Worm (Caenorhabditis elegans) whole organism, L4 larva: ENCODE results near the gene K02C4.5.

Experiments
- F26F4.8 ChIP-seq: fragments of 200-800 bp; sonication (Bioruptor generic); conservative IDR thresholded peaks from 2 replicates; pipeline ENCODE4 v1.3.6; 2022; ENCODE audit warnings: missing genetic modification characterization, missing compliant biosample characterization
- R02D3.7 ChIP-seq: fragments of 150-350 bp; sonication (generic microtip); optimal IDR thresholded peaks from 3 replicates; lab custom pipeline; 2014; ENCODE audit warnings: missing biosample characterization, missing genetic modification characterization
- T26A8.4 ChIP-seq: fragments of 200-800 bp; sonication (Bioruptor generic); IDR thresholded peaks from 2 replicates; pipeline ENCODE4 v1.3.6; 2022; ENCODE audit warnings: missing genetic modification characterization, missing compliant biosample characterization
- Y105C5A.15 ChIP-seq: fragments of 200-800 bp; sonication (Bioruptor generic); IDR thresholded peaks from 2 replicates; pipeline ENCODE4 v1.3.6; 2022; ENCODE audit warnings: missing genetic modification characterization, missing compliant biosample characterization
- Y5F2A.4 ChIP-seq: fragments of 200-800 bp; sonication (Bioruptor generic); optimal IDR thresholded peaks from 2 replicates; lab custom pipeline; 2018; ENCODE audit warnings: mild to moderate bottlenecking, missing genetic modification characterization, missing compliant biosample characterization
- ZK337.2 ChIP-seq: fragments of 200-800 bp; sonication (Bioruptor generic); IDR thresholded peaks from 2 replicates; pipeline ENCODE4 v1.3.6; 2022; ENCODE audit warnings: missing genetic modification reagents, missing genetic modification characterization, missing compliant biosample characterization
- aly-2 ChIP-seq: sonication (generic microtip); optimal IDR thresholded peaks from 2 replicates; lab custom pipeline; 2018; ENCODE audit warnings: missing biosample characterization, missing genetic modification characterization
- ama-1 ChIP-seq: fragments of 150-350 bp; optimal IDR thresholded peaks from 2 replicates; lab custom pipeline; 2014; ENCODE audit warnings: inconsistent platforms, mixed read lengths
- arid-1 ChIP-seq: fragments of 200-800 bp; sonication (Bioruptor generic); conservative IDR thresholded peaks from 2 replicates; pipeline ENCODE4 v1.3.6; 2022; ENCODE audit warnings: missing genetic modification reagents, missing genetic modification characterization, missing compliant biosample characterization
- ceh-20 ChIP-seq: fragments of 200-800 bp; sonication (Bioruptor generic); IDR thresholded peaks from 2 replicates; pipeline ENCODE4 v1.3.6; 2022; ENCODE audit warnings: missing genetic modification reagents, missing genetic modification characterization, missing compliant biosample characterization
- ceh-32 ChIP-seq: sonication (generic microtip); optimal IDR thresholded peaks from 2 replicates; lab custom pipeline; 2016; ENCODE audit warnings: mild to moderate bottlenecking, missing genetic modification characterization, missing compliant biosample characterization; ENCODE audit not compliant: poor library complexity
- ceh-44 ChIP-seq: fragments of 200-800 bp; sonication (Bioruptor generic); IDR thresholded peaks from 2 replicates; pipeline ENCODE4 v1.3.6; 2022; ENCODE audit warnings: missing genetic modification reagents, missing genetic modification characterization, missing compliant biosample characterization
- ceh-82 ChIP-seq: sonication (generic microtip); optimal IDR thresholded peaks from 2 replicates; lab custom pipeline; 2017; ENCODE audit warnings: missing biosample characterization, missing genetic modification characterization
- ctbp-1 ChIP-seq: fragments of 200-800 bp; sonication (Bioruptor generic); IDR thresholded peaks from 2 replicates; pipeline ENCODE4 v1.3.6; 2022; ENCODE audit warnings: missing genetic modification reagents, missing genetic modification characterization, missing compliant biosample characterization
- daf-16 ChIP-seq, 3 experiments: sonication (generic microtip); optimal IDR thresholded peaks; 2 replicates each; lab custom pipeline; 2016 to 2017; ENCODE audit warnings: missing genetic modification characterization in 3 of 3, missing genetic modification reagents in 3 of 3, mild to moderate bottlenecking in 2 of 3, missing compliant biosample characterization in 2 of 3, missing biosample characterization in 1 of 3, moderate library complexity in 1 of 3
- daf-8 ChIP-seq: fragments of 200-800 bp; sonication (Bioruptor generic); IDR thresholded peaks from 2 replicates; pipeline ENCODE4 v1.3.6; 2022; ENCODE audit warnings: missing genetic modification characterization, missing compliant biosample characterization
- dmd-8 ChIP-seq: fragments of 200-800 bp; sonication (Bioruptor generic); IDR thresholded peaks from 2 replicates; pipeline ENCODE4 v1.3.6; 2022; ENCODE audit warnings: missing genetic modification characterization, missing compliant biosample characterization
- duxl-1 ChIP-seq: sonication (generic microtip); optimal IDR thresholded peaks from 2 replicates; lab custom pipeline; 2016; ENCODE audit warnings: mild to moderate bottlenecking, missing genetic modification characterization, moderate library complexity, missing compliant biosample characterization; ENCODE audit not compliant: poor library complexity
- egl-43 ChIP-seq: fragments of 200-800 bp; sonication (Bioruptor generic); IDR thresholded peaks from 2 replicates; pipeline ENCODE4 v1.3.6; 2022; ENCODE audit warnings: missing genetic modification reagents, missing genetic modification characterization, missing compliant biosample characterization
- fos-1 ChIP-seq: fragments of 150-350 bp; optimal IDR thresholded peaks from 2 replicates; lab custom pipeline; 2014; ENCODE audit warnings: missing biosample characterization, missing genetic modification characterization
- hif-1 ChIP-seq, 2 experiments: sonication (generic microtip); optimal IDR thresholded peaks; 2 replicates each; lab custom pipeline; 2016 to 2017; ENCODE audit warnings: missing compliant biosample characterization in 2 of 2, missing genetic modification characterization in 2 of 2, missing genetic modification reagents in 2 of 2, missing genotype in 2 of 2, mild to moderate bottlenecking in 1 of 2
- hlh-11 ChIP-seq: fragments of 200-800 bp; sonication (Bioruptor generic); optimal IDR thresholded peaks from 2 replicates; lab custom pipeline; 2018; ENCODE audit warnings: mild to moderate bottlenecking, missing genetic modification characterization, missing compliant biosample characterization
- lim-7 ChIP-seq: fragments of 200-800 bp; sonication (Bioruptor generic); IDR thresholded peaks from 2 replicates; pipeline ENCODE4 v1.3.6; 2022; ENCODE audit warnings: missing genetic modification characterization, missing compliant biosample characterization
- lin-29 ChIP-seq: fragments of 200-800 bp; sonication (Bioruptor generic); IDR thresholded peaks from 2 replicates; pipeline ENCODE4 v1.3.6; 2022; ENCODE audit warnings: missing genetic modification reagents, missing genetic modification characterization, missing compliant biosample characterization
- lin-38 ChIP-seq: fragments of 200-800 bp; sonication (Bioruptor generic); IDR thresholded peaks from 2 replicates; pipeline ENCODE4 v1.3.6; 2022; ENCODE audit warnings: missing genetic modification reagents, missing genetic modification characterization, missing compliant biosample characterization
- lsy-2 ChIP-seq, 2 experiments: fragments of 150-350 bp in 1 of 2; sonication (generic microtip) in 1 of 2; optimal IDR thresholded peaks; 2 replicates each; lab custom pipeline; 2014 to 2017; ENCODE audit warnings: missing biosample characterization in 2 of 2, missing genetic modification characterization in 2 of 2
- mdl-1 ChIP-seq, 2 experiments: fragments of 150-350 bp in 1 of 2; sonication (generic microtip) in 1 of 2; optimal IDR thresholded peaks; 2 replicates each; lab custom pipeline; 2014 to 2017; ENCODE audit warnings: missing biosample characterization in 2 of 2, missing genetic modification characterization in 2 of 2
- mdt-29 ChIP-seq: fragments of 200-800 bp; sonication (Bioruptor generic); IDR thresholded peaks from 2 replicates; pipeline ENCODE4 v1.3.6; 2022; ENCODE audit warnings: missing genetic modification reagents, missing genetic modification characterization, missing compliant biosample characterization
- mep-1 ChIP-seq: fragments of 150-350 bp; sonication (generic microtip); optimal IDR thresholded peaks from 3 replicates; lab custom pipeline; 2014; ENCODE audit warnings: missing biosample characterization, missing genetic modification characterization
- mxl-2 ChIP-seq: fragments of 200-800 bp; sonication (Bioruptor generic); conservative IDR thresholded peaks from 2 replicates; pipeline ENCODE4 v1.3.6; 2022; ENCODE audit warnings: missing genetic modification reagents, missing genetic modification characterization, missing compliant biosample characterization
- nhr-102 ChIP-seq: sonication (generic microtip); optimal IDR thresholded peaks from 2 replicates; lab custom pipeline; 2016; ENCODE audit warnings: mild to moderate bottlenecking, missing genetic modification characterization, moderate library complexity, missing compliant biosample characterization
- nhr-237 ChIP-seq: sonication (generic microtip); optimal IDR thresholded peaks from 2 replicates; lab custom pipeline; 2017; ENCODE audit warnings: missing biosample characterization, missing genetic modification characterization
- nhr-28 ChIP-seq: fragments of 150-350 bp; optimal IDR thresholded peaks from 2 replicates; lab custom pipeline; 2014; ENCODE audit warnings: missing biosample characterization, missing genetic modification characterization
- nhr-42 ChIP-seq: fragments of 200-800 bp; sonication (Bioruptor generic); IDR thresholded peaks from 2 replicates; pipeline ENCODE4 v1.3.6; 2022; ENCODE audit warnings: missing genetic modification characterization, missing compliant biosample characterization
- nhr-77 ChIP-seq: fragments of 150-350 bp; optimal IDR thresholded peaks from 2 replicates; lab custom pipeline; 2014; ENCODE audit warnings: missing biosample characterization, missing genetic modification characterization
- pha-4 ChIP-seq, 2 experiments: fragments of 150-350 bp in 1 of 2; fragments of 200-800 bp in 1 of 2; sonication (Bioruptor generic) in 1 of 2; IDR thresholded peaks in 1 of 2; optimal IDR thresholded peaks in 1 of 2; 2 replicates each; pipeline versions ENCODE4 v1.3.6 to Lab custom; 2014 to 2022; ENCODE audit warnings: missing genetic modification characterization in 2 of 2, missing genetic modification reagents in 2 of 2, missing biosample characterization in 1 of 2, missing compliant biosample characterization in 1 of 2
- rbr-2 ChIP-seq: sonication (generic microtip); optimal IDR thresholded peaks from 2 replicates; lab custom pipeline; 2016; ENCODE audit warnings: missing genotype, missing genetic modification characterization, missing compliant biosample characterization
- saeg-2 ChIP-seq: fragments of 200-800 bp; sonication (Bioruptor generic); IDR thresholded peaks from 2 replicates; pipeline ENCODE4 v1.3.6; 2022; ENCODE audit warnings: missing genetic modification reagents, missing genetic modification characterization, missing compliant biosample characterization
- sdz-12 ChIP-seq: fragments of 200-800 bp; sonication (Bioruptor generic); optimal IDR thresholded peaks from 2 replicates; lab custom pipeline; 2018; ENCODE audit warnings: mild to moderate bottlenecking, missing genetic modification characterization, missing compliant biosample characterization
- set-16 ChIP-seq: fragments of 200-800 bp; sonication (Bioruptor generic); IDR thresholded peaks from 2 replicates; pipeline ENCODE4 v1.3.6; 2022; ENCODE audit warnings: missing genetic modification reagents, missing genetic modification characterization, missing compliant biosample characterization
- spr-3 ChIP-seq: fragments of 200-800 bp; sonication (Bioruptor generic); optimal IDR thresholded peaks from 2 replicates; lab custom pipeline; 2018; ENCODE audit warnings: mild to moderate bottlenecking, missing genetic modification characterization, missing compliant biosample characterization
- tag-97 ChIP-seq: fragments of 200-800 bp; sonication (Bioruptor generic); IDR thresholded peaks from 2 replicates; pipeline ENCODE4 v1.3.6; 2022; ENCODE audit warnings: missing genetic modification characterization, missing compliant biosample characterization
- tra-1 ChIP-seq: fragments of 200-800 bp; sonication (Bioruptor generic); IDR thresholded peaks from 2 replicates; pipeline ENCODE4 v1.3.6; 2022; ENCODE audit warnings: missing genetic modification reagents, missing genetic modification characterization, missing compliant biosample characterization
- unc-130 ChIP-seq: sonication (generic microtip); optimal IDR thresholded peaks from 2 replicates; lab custom pipeline; 2016; ENCODE audit warnings: missing genetic modification reagents, missing genetic modification characterization, missing compliant biosample characterization
- zfp-2 ChIP-seq: sonication (generic microtip); optimal IDR thresholded peaks from 2 replicates; lab custom pipeline; 2016; ENCODE audit warnings: mild to moderate bottlenecking, missing genetic modification characterization, missing compliant biosample characterization
- zfp-3 ChIP-seq: fragments of 200-800 bp; sonication (Bioruptor generic); conservative IDR thresholded peaks from 2 replicates; pipeline ENCODE4 v1.3.6; 2022; ENCODE audit warnings: missing genetic modification reagents, missing genetic modification characterization, missing compliant biosample characterization
- zip-11 ChIP-seq: fragments of 200-800 bp; sonication (Bioruptor generic); IDR thresholded peaks from 2 replicates; pipeline ENCODE4 v1.3.6; 2022; ENCODE audit warnings: missing genetic modification characterization, missing compliant biosample characterization
- zip-2 ChIP-seq: fragments of 150-350 bp; optimal IDR thresholded peaks from 2 replicates; lab custom pipeline; 2014; ENCODE audit warnings: missing biosample characterization, missing genetic modification characterization
- ztf-7 ChIP-seq: fragments of 150-350 bp; optimal IDR thresholded peaks from 2 replicates; lab custom pipeline; 2014; ENCODE audit warnings: missing biosample characterization, missing genetic modification characterization

The K02C4.5 gene

DNA sequence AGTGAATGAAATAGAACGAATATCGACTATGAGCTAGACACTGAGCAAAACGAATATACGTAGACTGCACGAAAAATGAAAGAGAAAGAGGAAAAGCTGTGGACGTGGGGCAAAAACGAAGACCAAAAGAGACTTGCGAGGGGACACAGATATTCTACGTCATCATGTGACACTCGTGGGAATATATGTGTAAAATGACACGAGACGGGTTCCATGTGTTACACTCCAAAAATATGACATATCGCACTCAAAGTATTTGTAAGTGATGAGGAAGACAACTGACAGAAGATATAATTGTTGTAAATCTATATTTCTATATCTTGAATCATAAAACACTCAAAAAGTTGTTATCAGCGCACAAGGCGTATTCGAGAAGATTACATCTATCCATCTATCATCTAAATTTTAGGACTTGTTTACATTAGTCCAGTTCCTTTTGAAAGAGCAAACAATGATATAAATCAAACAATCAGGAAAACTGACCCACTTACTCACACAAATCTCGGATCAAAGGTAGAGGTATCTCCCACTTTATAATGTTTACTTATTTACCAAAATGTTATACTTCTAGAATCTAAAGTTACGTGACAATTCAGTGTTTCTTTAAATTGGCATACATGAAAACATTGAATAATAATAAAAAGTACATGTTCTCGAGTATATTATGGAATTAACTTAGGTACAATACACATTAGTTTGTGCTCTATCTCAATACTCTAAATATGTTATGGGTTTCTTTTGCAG is 6.3 kb upstream of the K02C4.5 start (continued):
- TF ChIP-seq T26A8.4 (0 out of 2 replicates have a peak, but pooled peaks have one; percentile 23), R02D3.7 (no peak), daf-8 (no peak), zfp-2 (tag; lab: Kevin White, UChicago) (no peak), hlh-11 (peak; percentile 53), zip-2 (tag; lab: Kevin White, UChicago) (no peak), pha-4 (GFP tag; IDR thresholded peaks at IDR 0.05; lab: Robert Waterston, UW) (no peak), pha-4 (tag; optimal IDR thresholded peaks at IDR 0.05; lab: Kevin White, UChicago) (no peak), ceh-44 (GFP tag; lab: Robert Waterston, UW) (no peak), aly-2 (tag; lab: Kevin White, UChicago) (no peak), nhr-102 (tag; lab: Kevin White, UChicago) (no peak), tag-97 (GFP tag; lab: Robert Waterston, UW) (no peak), tra-1 (GFP tag; lab: Robert Waterston, UW) (no peak), lim-7 (no peak), ztf-7 (no peak), daf-16 (GFP tag; optimal IDR thresholded peaks at IDR 0.05; lab: Kevin White, UChicago) (peak in 1 of 2 experiments; percentile 63), daf-16 (tag; optimal IDR thresholded peaks at IDR 0.05; lab: Kevin White, UChicago) (no peak), zfp-3 (GFP tag; lab: Robert Waterston, UW) (no peak), egl-43 (GFP tag; lab: Robert Waterston, UW) (no peak), rbr-2 (tag; lab: Kevin White, UChicago) (peak; percentile 38), saeg-2 (GFP tag; lab: Robert Waterston, UW) (no peak), nhr-42 (GFP tag; lab: Robert Waterston, UW) (no peak), F26F4.8 (GFP tag; lab: Robert Waterston, UW) (no peak), unc-130 (GFP tag; lab: Kevin White, UChicago) (no peak), lin-29 (GFP tag; lab: Robert Waterston, UW) (no peak), ama-1 (lab: Kevin White, UChicago) (no peak), fos-1 (tag; lab: Kevin White, UChicago) (no peak), sdz-12 (no peak), mep-1 (tag; lab: Kevin White, UChicago) (peak; percentile 57), zip-11 (GFP tag; lab: Robert Waterston, UW) (no peak), mdt-29 (GFP tag; lab: Robert Waterston, UW) (no peak), mxl-2 (GFP tag; lab: Robert Waterston, UW) (no peak), nhr-237 (tag; lab: Kevin White, UChicago) (no peak), Y5F2A.4 (GFP tag; lab: Kevin White, UChicago) (no peak), lsy-2 (tag; optimal IDR thresholded peaks at IDR 0.05; lab: Kevin White, UChicago) (peak in 1 of 2 experiments; percentile 66), spr-3 (GFP tag; lab: Kevin White, UChicago) (no peak), dmd-8 (GFP tag; lab: Robert Waterston, UW) (no peak), hif-1 (tag; optimal IDR thresholded peaks at IDR 0.05; lab: Kevin White, UChicago) (peak in 1 of 2 experiments; percentile 41), ceh-20 (GFP tag; lab: Robert Waterston, UW) (peak; percentile 74; the same call in 1 of the 2 replicates), nhr-77 (tag; lab: Kevin White, UChicago) (no peak), nhr-28 (tag; lab: Kevin White, UChicago) (peak; percentile 16), set-16 (GFP tag; lab: Robert Waterston, UW) (no peak), ceh-32 (tag; lab: Kevin White, UChicago) (no peak), Y105C5A.15 (GFP tag; lab: Robert Waterston, UW) (no peak), mdl-1 (tag; optimal IDR thresholded peaks at IDR 0.05; lab: Kevin White, UChicago) (peak; percentile 24 to 67), lin-38 (GFP tag; lab: Robert Waterston, UW) (0 out of 2 replicates have a peak, but pooled peaks have one; percentile 28), ctbp-1 (peak; percentile 73; the same call in 1 of the 2 replicates), ceh-82 (tag; lab: Kevin White, UChicago) (no peak), duxl-1 (tag; lab: Kevin White, UChicago) (no peak), arid-1 (GFP tag; lab: Robert Waterston, UW) (no peak), ZK337.2 (GFP tag; lab: Robert Waterston, UW) (no peak)
